Fruit fly (Drosophila melanogaster): ENCODE data around the gene wake.

dm6 chr3R:22720808-22721306, 81.2 kb downstream of the wake start, which contains the start of gene wge:
- TF ChIP-seq h (optimal IDR thresholded peaks at IDR 0.05) (no peak), psq (optimal IDR thresholded peaks at IDR 0.05) (peak; percentile 23), insv (optimal IDR thresholded peaks at IDR 0.05) (no peak), Sin3A (optimal IDR thresholded peaks at IDR 0.05) (no peak), ttk (optimal IDR thresholded peaks at IDR 0.05) (no peak)

All from Kc167 (cell line).